Fruit fly (Drosophila melanogaster) whole organism, prepupa: ENCODE results near the gene mRpL39.

ENCODE experiments used
- Blimp-1 ChIP-seq: fragments of 200-800 bp; sonication (Bioruptor generic); optimal IDR thresholded peaks from 3 replicates; lab custom pipeline; 2017; ENCODE audit warnings: missing biosample characterization, missing genetic modification characterization, mild to moderate bottlenecking, moderate library complexity, missing genetic modification reagents
- CG10631 ChIP-seq: fragments of 200-800 bp; sonication (Bioruptor generic); optimal IDR thresholded peaks from 2 replicates; lab custom pipeline; 2016; ENCODE audit warnings: missing biosample characterization, missing genetic modification characterization
- CG10669 ChIP-seq: fragments of 200-800 bp; sonication (Bioruptor generic); optimal IDR thresholded peaks from 3 replicates; lab custom pipeline; 2018; ENCODE audit warnings: missing biosample characterization, mild to moderate bottlenecking, missing genetic modification characterization, moderate library complexity
- CG11294 ChIP-seq: fragments of 200-800 bp; sonication (Bioruptor generic); IDR thresholded peaks from 2 replicates; pipeline ENCODE4 v1.3.6; 2022; ENCODE audit warnings: missing biosample characterization, missing genetic modification characterization
- CG11902 ChIP-seq: fragments of 200-800 bp; sonication (Bioruptor generic); optimal IDR thresholded peaks from 3 replicates; lab custom pipeline; 2016; ENCODE audit warnings: missing biosample characterization, missing genetic modification characterization
- CG15336 ChIP-seq: fragments of 200-800 bp; sonication (Bioruptor generic); IDR thresholded peaks from 2 replicates; pipeline ENCODE4 v1.3.6; 2022; ENCODE audit warnings: missing biosample characterization, missing genetic modification characterization
- CG16779 ChIP-seq: fragments of 200-800 bp; sonication (Bioruptor generic); optimal IDR thresholded peaks from 3 replicates; lab custom pipeline; 2017; ENCODE audit warnings: missing biosample characterization, mild to moderate bottlenecking, missing genetic modification characterization
- CG31627 ChIP-seq: fragments of 200-800 bp; sonication (Bioruptor generic); optimal IDR thresholded peaks from 3 replicates; lab custom pipeline; 2016; ENCODE audit warnings: missing biosample characterization, missing genetic modification characterization
- CG32006 ChIP-seq: fragments of 200-800 bp; sonication (Bioruptor generic); optimal IDR thresholded peaks from 3 replicates; lab custom pipeline; 2017; ENCODE audit warnings: missing biosample characterization, mild to moderate bottlenecking, missing genetic modification characterization
- CG34406 ChIP-seq: fragments of 200-800 bp; sonication (Bioruptor generic); optimal IDR thresholded peaks from 3 replicates; lab custom pipeline; 2016; ENCODE audit warnings: missing biosample characterization, missing genetic modification characterization
- CG3919 ChIP-seq: fragments of 200-800 bp; sonication (Bioruptor generic); optimal IDR thresholded peaks from 3 replicates; lab custom pipeline; 2016; ENCODE audit warnings: missing biosample characterization, missing genetic modification characterization
- CG4318 ChIP-seq: fragments of 200-800 bp; sonication (Bioruptor generic); optimal IDR thresholded peaks from 3 replicates; lab custom pipeline; 2017; ENCODE audit warnings: missing biosample characterization, mild to moderate bottlenecking, missing genetic modification characterization
- CG6163 ChIP-seq: fragments of 200-800 bp; sonication (Bioruptor generic); IDR thresholded peaks from 3 replicates; pipeline ENCODE4 v1.3.6; 2022; ENCODE audit warnings: missing biosample characterization, missing genetic modification characterization
- CG6792 ChIP-seq: fragments of 200-800 bp; sonication (Bioruptor generic); optimal IDR thresholded peaks from 3 replicates; lab custom pipeline; 2016; ENCODE audit warnings: missing biosample characterization, missing genetic modification characterization
- CG6808 ChIP-seq: fragments of 200-800 bp; sonication (Bioruptor generic); optimal IDR thresholded peaks from 3 replicates; lab custom pipeline; 2017; ENCODE audit warnings: missing biosample characterization, missing genetic modification characterization, mild to moderate bottlenecking, moderate library complexity, missing genetic modification reagents
- CG8119 ChIP-seq: fragments of 200-800 bp; sonication (Bioruptor generic); IDR thresholded peaks from 3 replicates; pipeline ENCODE4 v1.3.6; 2022; ENCODE audit warnings: missing biosample characterization, missing genetic modification characterization
- CG8319 ChIP-seq: fragments of 200-800 bp; sonication (Bioruptor generic); optimal IDR thresholded peaks from 3 replicates; lab custom pipeline; 2016; ENCODE audit warnings: missing biosample characterization, missing genetic modification characterization
- CG8632 ChIP-seq: fragments of 200-800 bp; sonication (Bioruptor generic); optimal IDR thresholded peaks from 3 replicates; lab custom pipeline; 2016; ENCODE audit warnings: missing biosample characterization, missing genetic modification characterization
- CG9139 ChIP-seq: fragments of 200-800 bp; sonication (Bioruptor generic); optimal IDR thresholded peaks from 3 replicates; lab custom pipeline; 2017; ENCODE audit warnings: missing biosample characterization, mild to moderate bottlenecking, missing genetic modification characterization
- Eip75B ChIP-seq: fragments of 200-800 bp; sonication (Bioruptor generic); optimal IDR thresholded peaks from 3 replicates; lab custom pipeline; 2016; ENCODE audit warnings: missing biosample characterization, missing genetic modification characterization
- Eip78C ChIP-seq: fragments of 200-800 bp; sonication (Bioruptor generic); peaks from one replicate; lab custom pipeline; 2016; ENCODE audit warnings: missing biosample characterization, missing genetic modification characterization
- Eip93F ChIP-seq: fragments of 200-800 bp; sonication (Bioruptor generic); optimal IDR thresholded peaks from 2 replicates; lab custom pipeline; 2016; ENCODE audit warnings: missing biosample characterization, mild to moderate bottlenecking, missing genetic modification characterization
- Ets21C ChIP-seq: fragments of 200-800 bp; sonication (Bioruptor generic); optimal IDR thresholded peaks from 3 replicates; lab custom pipeline; 2016; ENCODE audit warnings: missing biosample characterization, missing genetic modification characterization
- Gug ChIP-seq: fragments of 200-800 bp; sonication (Bioruptor generic); IDR thresholded peaks from 2 replicates; pipeline ENCODE4 v1.3.6; 2022; ENCODE audit warnings: missing biosample characterization, missing genetic modification characterization
- Hr38 ChIP-seq: sonication (Bioruptor generic); optimal IDR thresholded peaks from 2 replicates; lab custom pipeline; 2016; ENCODE audit warnings: missing biosample characterization, missing genetic modification characterization
- Hr39 ChIP-seq: fragments of 200-800 bp; sonication (Bioruptor generic); optimal IDR thresholded peaks from 2 replicates; lab custom pipeline; 2016; ENCODE audit warnings: missing biosample characterization, missing genetic modification characterization
- Hr4 ChIP-seq: fragments of 200-800 bp; sonication (Bioruptor generic); optimal IDR thresholded peaks from 3 replicates; lab custom pipeline; 2016; ENCODE audit warnings: missing biosample characterization, missing genetic modification characterization
- Met ChIP-seq: fragments of 200-800 bp; sonication (Bioruptor generic); optimal IDR thresholded peaks from 3 replicates; lab custom pipeline; 2016; ENCODE audit warnings: missing biosample characterization, missing genetic modification characterization
- OdsH ChIP-seq: fragments of 200-800 bp; sonication (Bioruptor generic); optimal IDR thresholded peaks from 3 replicates; lab custom pipeline; 2016; ENCODE audit warnings: missing biosample characterization, missing genetic modification characterization
- Smox ChIP-seq: fragments of 200-800 bp; sonication (Bioruptor generic); optimal IDR thresholded peaks from 3 replicates; lab custom pipeline; 2016; ENCODE audit warnings: missing biosample characterization, missing genetic modification characterization
- Sox102F ChIP-seq: fragments of 200-800 bp; sonication (Bioruptor generic); optimal IDR thresholded peaks from 2 replicates; lab custom pipeline; 2016; ENCODE audit warnings: missing biosample characterization, mild to moderate bottlenecking, missing genetic modification characterization
- Sox14 ChIP-seq: fragments of 200-800 bp; sonication (Bioruptor generic); optimal IDR thresholded peaks from 3 replicates; lab custom pipeline; 2016; ENCODE audit warnings: missing biosample characterization, missing genetic modification characterization
- achi ChIP-seq: fragments of 200-800 bp; sonication (Bioruptor generic); optimal IDR thresholded peaks from 3 replicates; lab custom pipeline; 2016; ENCODE audit warnings: missing biosample characterization, missing genetic modification characterization
- dac ChIP-seq: fragments of 200-800 bp; sonication (Bioruptor generic); optimal IDR thresholded peaks from 2 replicates; lab custom pipeline; 2017; ENCODE audit warnings: missing biosample characterization, mild to moderate bottlenecking, missing genetic modification characterization
- dsx ChIP-seq: fragments of 200-800 bp; optimal IDR thresholded peaks from 3 replicates; lab custom pipeline; 2019; ENCODE audit warnings: missing biosample characterization, mild to moderate bottlenecking, missing genetic modification characterization, moderate library complexity; ENCODE audit not compliant: poor library complexity, severe bottlenecking
- eg ChIP-seq: fragments of 200-800 bp; sonication (Bioruptor generic); IDR thresholded peaks from 3 replicates; pipeline ENCODE4 v1.3.6; 2022; ENCODE audit warnings: missing biosample characterization, missing genetic modification characterization
- fd59A ChIP-seq: fragments of 200-800 bp; sonication (Bioruptor generic); optimal IDR thresholded peaks from 2 replicates; lab custom pipeline; 2017; ENCODE audit warnings: missing biosample characterization, mild to moderate bottlenecking, missing genetic modification characterization, missing genetic modification reagents
- fd85E ChIP-seq: fragments of 200-800 bp; sonication (Bioruptor generic); optimal IDR thresholded peaks from 3 replicates; lab custom pipeline; 2016; ENCODE audit warnings: missing biosample characterization, missing genetic modification characterization
- fkh ChIP-seq: fragments of 200-800 bp; sonication (Bioruptor generic); optimal IDR thresholded peaks from 3 replicates; lab custom pipeline; 2017; ENCODE audit warnings: missing biosample characterization, mild to moderate bottlenecking, missing genetic modification characterization, moderate library complexity
- lz ChIP-seq: fragments of 200-800 bp; sonication (Bioruptor generic); optimal IDR thresholded peaks from 3 replicates; lab custom pipeline; 2016; ENCODE audit warnings: missing biosample characterization, missing genetic modification characterization
- salr ChIP-seq, 2 experiments: fragments of 200-800 bp; sonication (Bioruptor generic); optimal IDR thresholded peaks; 3 replicates each; lab custom pipeline; 2016 to 2018; ENCODE audit warnings: missing biosample characterization in 2 of 2, missing genetic modification characterization in 2 of 2, mild to moderate bottlenecking in 1 of 2
- spab ChIP-seq: fragments of 200-800 bp; sonication (Bioruptor generic); optimal IDR thresholded peaks from 2 replicates; lab custom pipeline; 2017; ENCODE audit warnings: missing biosample characterization, mild to moderate bottlenecking, missing genetic modification characterization, missing genetic modification reagents
- ss ChIP-seq, 2 experiments: fragments of 200-800 bp; sonication (Bioruptor generic); optimal IDR thresholded peaks; 2 replicates in 1 of 2; 3 replicates in 1 of 2; lab custom pipeline; 2017 to 2018; ENCODE audit warnings: mild to moderate bottlenecking in 2 of 2, missing biosample characterization in 2 of 2, missing genetic modification characterization in 2 of 2, moderate library complexity in 1 of 2
- svp ChIP-seq: fragments of 200-800 bp; sonication (Bioruptor generic); peaks from one replicate; lab custom pipeline; 2016; ENCODE audit warnings: missing biosample characterization, missing genetic modification characterization
- topi ChIP-seq: fragments of 200-800 bp; sonication (Bioruptor generic); optimal IDR thresholded peaks from 3 replicates; lab custom pipeline; 2016; ENCODE audit warnings: missing biosample characterization, missing genetic modification characterization
- vri ChIP-seq: fragments of 200-800 bp; sonication (Bioruptor generic); optimal IDR thresholded peaks from 3 replicates; lab custom pipeline; 2016; ENCODE audit warnings: missing biosample characterization, mild to moderate bottlenecking, missing genetic modification characterization

The mRpL39 gene

DNA sequence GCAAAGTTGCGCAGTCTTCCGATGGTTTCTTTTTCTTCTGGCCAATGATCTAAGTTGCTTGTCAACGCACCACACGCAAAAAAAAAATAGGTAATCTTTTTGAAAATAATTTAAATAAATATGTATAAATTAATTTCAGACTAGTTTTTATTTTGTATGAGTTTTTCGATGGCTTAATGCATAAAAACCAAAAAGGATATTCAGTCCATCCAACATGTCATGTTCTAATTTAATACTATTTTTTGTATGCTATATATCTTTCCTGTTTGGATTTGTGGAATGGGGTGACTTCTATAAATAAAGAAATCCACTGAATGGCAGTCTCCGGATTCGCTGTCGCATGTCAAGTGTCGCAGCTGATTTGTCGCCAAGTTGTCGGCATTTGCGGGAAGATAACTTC, 10.2 kb upstream of the mRpL39 start (continued):
- TF ChIP-seq Eip75B (GFP tag; lab: Kevin White, UChicago) (no peak), CG10669 (GFP tag; lab: Kevin White, UChicago) (no peak), topi (GFP tag; lab: Kevin White, UChicago) (no peak), CG15336 (GFP tag; lab: Robert Waterston, UW) (peak; percentile 68), Sox14 (GFP tag; lab: Kevin White, UChicago) (no peak), CG31627 (no peak), Hr4 (GFP tag; lab: Kevin White, UChicago) (peak; percentile 22), Sox102F (GFP tag; lab: Kevin White, UChicago) (no peak), lz (GFP tag; lab: Kevin White, UChicago) (no peak), vri (GFP tag; lab: Kevin White, UChicago) (no peak), Met (GFP tag; lab: Kevin White, UChicago) (no peak), CG10631 (GFP tag; lab: Kevin White, UChicago) (peak; percentile 30), Ets21C (no peak), CG11902 (no peak), svp (GFP tag; lab: Kevin White, UChicago) (no peak), CG8119 (GFP tag; lab: Robert Waterston, UW) (peak; percentile 30; the same call in 1 of the 3 replicates), CG3919 (GFP tag; lab: Kevin White, UChicago) (no peak), Hr39 (no peak), CG8319 (GFP tag; lab: Kevin White, UChicago) (no peak), spab (GFP tag; lab: Kevin White, UChicago) (no peak), eg (peak; percentile 64; the same call in 2 of the 3 replicates), Eip78C (GFP tag; lab: Kevin White, UChicago) (peak; percentile 62), CG34406 (GFP tag; lab: Kevin White, UChicago) (no peak), CG8632 (GFP tag; lab: Kevin White, UChicago) (no peak), CG6808 (GFP tag; lab: Kevin White, UChicago) (no peak), Hr38 (GFP tag; lab: Kevin White, UChicago) (no peak), fd85E (GFP tag; lab: Kevin White, UChicago) (no peak), fkh (GFP tag; lab: Kevin White, UChicago) (no peak), CG16779 (tag; lab: Kevin White, UChicago) (no peak), dac (peak; percentile 4), CG32006 (GFP tag; lab: Kevin White, UChicago) (peak; percentile 37), CG11294 (GFP tag; lab: Robert Waterston, UW) (no peak), Gug (peak; percentile 43; the same call in 1 of the 2 replicates)

dm6 chr3L:15007271-15007948, 7.9 kb upstream of the mRpL39 start:
- TF ChIP-seq fkh (GFP tag; lab: Kevin White, UChicago) (no peak), CG8119 (GFP tag; lab: Robert Waterston, UW) (peak; percentile 59), Gug (no peak), CG4318 (no peak), CG32006 (GFP tag; lab: Kevin White, UChicago) (peak; percentile 58), salr (GFP tag; optimal IDR thresholded peaks at IDR 0.05; lab: Kevin White, UChicago) (no peak), Sox14 (GFP tag; lab: Kevin White, UChicago) (peak; percentile 20), vri (GFP tag; lab: Kevin White, UChicago) (no peak), CG6163 (GFP tag; lab: Robert Waterston, UW) (peak; percentile 56; the same call in 2 of the 3 replicates), Eip93F (GFP tag; lab: Kevin White, UChicago) (no peak), CG15336 (GFP tag; lab: Robert Waterston, UW) (peak; percentile 55), CG6808 (GFP tag; lab: Kevin White, UChicago) (peak; percentile 15), Blimp-1 (GFP tag; lab: Kevin White, UChicago) (no peak), CG34406 (GFP tag; lab: Kevin White, UChicago) (peak; percentile 22), fd59A (GFP tag; lab: Kevin White, UChicago) (peak; percentile 25), OdsH (GFP tag; lab: Kevin White, UChicago) (peak; percentile 58), CG10669 (GFP tag; lab: Kevin White, UChicago) (peak; percentile 16), spab (GFP tag; lab: Kevin White, UChicago) (peak; percentile 7), lz (GFP tag; lab: Kevin White, UChicago) (peak; percentile 18), CG31627 (peak; percentile 16), svp (GFP tag; lab: Kevin White, UChicago) (peak; percentile 69), CG16779 (tag; lab: Kevin White, UChicago) (no peak), achi (GFP tag; lab: Kevin White, UChicago) (peak; percentile 54), CG6792 (GFP tag; lab: Kevin White, UChicago) (peak; percentile 8), ss (GFP tag; optimal IDR thresholded peaks at IDR 0.05; lab: Kevin White, UChicago) (peak in 1 of 2 experiments; percentile 16), CG3919 (GFP tag; lab: Kevin White, UChicago) (no peak), CG10631 (GFP tag; lab: Kevin White, UChicago) (peak; percentile 15), topi (GFP tag; lab: Kevin White, UChicago) (no peak), dsx (GFP tag; lab: Kevin White, UChicago) (peak; percentile 8), CG9139 (GFP tag; lab: Kevin White, UChicago) (no peak), CG11902 (no peak), Smox (GFP tag; lab: Kevin White, UChicago) (peak; percentile 18)
